Worm (Caenorhabditis elegans): ENCODE results near the gene tald-1.
A peak's percentile ranks its signal among the peaks of the same experiment; 100 is the strongest.

The tald-1 gene

ce11 chrIV:4400350-4401326, 14.2 kb downstream of the tald-1 start, which contains the start of gene Y24D9A.6 (continued):
- TF ChIP-seq arid-1 (GFP tag; conservative IDR thresholded peaks at IDR 0.05) (no peak), tra-1 (GFP tag; IDR thresholded peaks at IDR 0.05) (peak; percentile 35; the same call in 1 of the 2 replicates), ceh-20 (GFP tag; IDR thresholded peaks at IDR 0.05) (peak; percentile 69; the same call in 1 of the 2 replicates), gei-8 (GFP tag; optimal IDR thresholded peaks at IDR 0.05) (no peak), T20F7.1 (GFP tag; optimal IDR thresholded peaks at IDR 0.05) (no peak), set-16 (GFP tag; IDR thresholded peaks at IDR 0.05) (peak; percentile 81), ztf-11 (tag; optimal IDR thresholded peaks at IDR 0.05) (no peak), nhr-11 (tag; optimal IDR thresholded peaks at IDR 0.05) (no peak), pha-4 (GFP tag; IDR thresholded peaks at IDR 0.05) (peak; percentile 28; the same call in 1 of the 2 replicates), pha-4 (tag; optimal IDR thresholded peaks at IDR 0.05) (no peak), F26F4.8 (GFP tag; conservative IDR thresholded peaks at IDR 0.05) (no peak), ceh-28 (tag; optimal IDR thresholded peaks at IDR 0.05) (peak; percentile 56), R02D3.7 (tag; optimal IDR thresholded peaks at IDR 0.05) (no peak), mes-2 (tag; optimal IDR thresholded peaks at IDR 0.05; ENCODE audit: poor library complexity, severe bottlenecking) (peak; percentile 36), lin-39 (tag; optimal IDR thresholded peaks at IDR 0.05) (no peak)

ce11 chrIV:4402413-4402812, 16.0 kb downstream of the tald-1 start:
- no peak for TF ChIP-seq ctbp-1 (GFP tag; IDR thresholded peaks at IDR 0.05)
- no peak for TF ChIP-seq spr-3 (GFP tag; optimal IDR thresholded peaks at IDR 0.05)
- no peak for TF ChIP-seq unc-130 (GFP tag; optimal IDR thresholded peaks at IDR 0.05)
- no peak for TF ChIP-seq R02D3.7 (tag; optimal IDR thresholded peaks at IDR 0.05)
- no peak for TF ChIP-seq lin-13 (GFP tag; optimal IDR thresholded peaks at IDR 0.05)
- TF ChIP-seq rbr-2 (tag; optimal IDR thresholded peaks at IDR 0.05): no peak
- no peak for TF ChIP-seq ztf-11 (tag; optimal IDR thresholded peaks at IDR 0.05)
- TF ChIP-seq madf-9 (GFP tag; conservative IDR thresholded peaks at IDR 0.05): no peak
- no peak for TF ChIP-seq nhr-102 (tag; optimal IDR thresholded peaks at IDR 0.05)
- peak; percentile 20 for TF ChIP-seq dpl-1 (GFP tag; optimal IDR thresholded peaks at IDR 0.05)
- TF ChIP-seq ces-1 (GFP tag; optimal IDR thresholded peaks at IDR 0.05): no peak
- no peak for TF ChIP-seq lir-3 (tag; optimal IDR thresholded peaks at IDR 0.05)
- TF ChIP-seq hif-1 (tag; optimal IDR thresholded peaks at IDR 0.05): peak in 1 of 2 experiments; percentile 3
- TF ChIP-seq Y48G9A.11 (GFP tag; IDR thresholded peaks at IDR 0.05): no peak
- no peak for TF ChIP-seq skn-1 (tag; optimal IDR thresholded peaks at IDR 0.05)
- TF ChIP-seq daf-19 (GFP tag; conservative IDR thresholded peaks at IDR 0.05): no peak
- no peak for TF ChIP-seq arid-1 (GFP tag; conservative IDR thresholded peaks at IDR 0.05)
- TF ChIP-seq attf-4 (tag; optimal IDR thresholded peaks at IDR 0.05): no peak
- TF ChIP-seq ZK337.2 (GFP tag; IDR thresholded peaks at IDR 0.05): no peak
- no peak for TF ChIP-seq nhr-48 (tag; optimal IDR thresholded peaks at IDR 0.05)
- no peak for TF ChIP-seq F44E2.7 (GFP tag; IDR thresholded peaks at IDR 0.05)
- no peak for TF ChIP-seq mxl-2 (GFP tag; conservative IDR thresholded peaks at IDR 0.05)
- TF ChIP-seq ceh-82 (tag; optimal IDR thresholded peaks at IDR 0.05): no peak
- no peak for TF ChIP-seq daf-8 (GFP tag; IDR thresholded peaks at IDR 0.05)
- no peak for TF ChIP-seq dmd-9 (GFP tag; IDR thresholded peaks at IDR 0.05)
- no peak for TF ChIP-seq mxl-3 (GFP tag; optimal IDR thresholded peaks at IDR 0.05)
- TF ChIP-seq saeg-2 (GFP tag; IDR thresholded peaks at IDR 0.05): no peak
- TF ChIP-seq nhr-28 (tag; optimal IDR thresholded peaks at IDR 0.05): peak; percentile 60
- no peak for TF ChIP-seq hmg-1.1 (GFP tag; IDR thresholded peaks at IDR 0.05)
- TF ChIP-seq nhr-11 (tag; optimal IDR thresholded peaks at IDR 0.05): no peak
- peak; percentile 18 for TF ChIP-seq T20F7.1 (GFP tag; optimal IDR thresholded peaks at IDR 0.05)
- no peak for TF ChIP-seq egl-43 (GFP tag; IDR thresholded peaks at IDR 0.05)
- TF ChIP-seq egl-27 (tag; optimal IDR thresholded peaks at IDR 0.05): no peak
- TF ChIP-seq daf-12 (tag; optimal IDR thresholded peaks at IDR 0.05): no peak
- peak; percentile 66 for TF ChIP-seq mep-1 (tag; optimal IDR thresholded peaks at IDR 0.05)
- no peak for TF ChIP-seq spr-1 (tag; optimal IDR thresholded peaks at IDR 0.05)
- no peak for TF ChIP-seq dmd-8 (GFP tag; IDR thresholded peaks at IDR 0.05)
- peak; percentile 91 for TF ChIP-seq hlh-30 (tag; optimal IDR thresholded peaks at IDR 0.05; ENCODE audit: insufficient read depth)
